Fruit fly (Drosophila melanogaster) whole organism, embryonic: ENCODE data around the gene CG4301.
A peak's percentile ranks its signal among the peaks of the same experiment; 100 is the strongest.

Source experiments
- ATbp ChIP-seq: fragments of 200-800 bp; sonication (Bioruptor generic); optimal IDR thresholded peaks from 2 replicates; lab custom pipeline; 2017; ENCODE audit warnings: missing biosample characterization, mild to moderate bottlenecking, missing genetic modification characterization, missing genetic modification reagents
- Asciz ChIP-seq: fragments of 200-800 bp; sonication (Bioruptor generic); optimal IDR thresholded peaks from 2 replicates; lab custom pipeline; 2017; ENCODE audit warnings: missing biosample characterization, mild to moderate bottlenecking, missing genetic modification characterization, missing genetic modification reagents
- CG10431 ChIP-seq: fragments of 200-800 bp; sonication (Bioruptor generic); optimal IDR thresholded peaks from 3 replicates; lab custom pipeline; 2018; ENCODE audit warnings: missing biosample characterization, mild to moderate bottlenecking, missing genetic modification characterization
- CG11247 ChIP-seq: fragments of 200-800 bp; sonication (Bioruptor generic); IDR thresholded peaks from 2 replicates; pipeline ENCODE4 v1.3.6; 2022; ENCODE audit warnings: missing biosample characterization, missing genetic modification characterization
- CG12219 ChIP-seq: fragments of 200-800 bp; sonication (Bioruptor generic); optimal IDR thresholded peaks from 3 replicates; lab custom pipeline; 2018; ENCODE audit warnings: missing biosample characterization, mild to moderate bottlenecking, missing genetic modification characterization
- CG12299 ChIP-seq: fragments of 200-800 bp; sonication (Bioruptor generic); optimal IDR thresholded peaks from 2 replicates; lab custom pipeline; 2018; ENCODE audit warnings: missing biosample characterization, mild to moderate bottlenecking, missing genetic modification characterization
- CG13287 ChIP-seq: fragments of 200-800 bp; sonication (Bioruptor generic); IDR thresholded peaks from 2 replicates; pipeline ENCODE4 v1.3.6; 2022; ENCODE audit warnings: missing biosample characterization, missing genetic modification characterization; ENCODE audit not compliant: partially characterized antibody
- CG13894 ChIP-seq: fragments of 200-800 bp; sonication (Bioruptor generic); optimal IDR thresholded peaks from 3 replicates; lab custom pipeline; 2018; ENCODE audit warnings: missing biosample characterization, mild to moderate bottlenecking, missing genetic modification characterization, moderate library complexity
- CG15269 ChIP-seq: fragments of 200-800 bp; sonication (Bioruptor generic); optimal IDR thresholded peaks from 2 replicates; lab custom pipeline; 2018; ENCODE audit warnings: missing biosample characterization, mild to moderate bottlenecking, missing genetic modification characterization, moderate library complexity
- CG16863 ChIP-seq: fragments of 200-800 bp; sonication (Bioruptor generic); optimal IDR thresholded peaks from 3 replicates; lab custom pipeline; 2016; ENCODE audit warnings: missing biosample characterization, missing genetic modification characterization
- CG18599 ChIP-seq: fragments of 200-800 bp; sonication (Bioruptor generic); optimal IDR thresholded peaks from 3 replicates; lab custom pipeline; 2017; ENCODE audit warnings: missing biosample characterization, missing genetic modification characterization, mild to moderate bottlenecking, moderate library complexity, missing genetic modification reagents
- CG2120 ChIP-seq: fragments of 200-800 bp; sonication (Bioruptor generic); optimal IDR thresholded peaks from 3 replicates; lab custom pipeline; 2016; ENCODE audit warnings: missing biosample characterization, missing genetic modification characterization
- CG31441 ChIP-seq: fragments of 200-800 bp; sonication (Bioruptor generic); IDR thresholded peaks from 2 replicates; pipeline ENCODE4 v1.3.6; 2022; ENCODE audit warnings: missing biosample characterization, missing genetic modification characterization
- CG32767 ChIP-seq: fragments of 200-800 bp; sonication (Bioruptor generic); IDR thresholded peaks from 2 replicates; pipeline ENCODE4 v1.3.6; 2022; ENCODE audit warnings: missing biosample characterization, missing genetic modification characterization
- CG4404 ChIP-seq: fragments of 200-800 bp; sonication (Bioruptor generic); IDR thresholded peaks from 2 replicates; pipeline ENCODE4 v1.3.6; 2022; ENCODE audit warnings: missing biosample characterization, missing genetic modification characterization
- CG7745 ChIP-seq: fragments of 200-800 bp; sonication (Bioruptor generic); optimal IDR thresholded peaks from 2 replicates; lab custom pipeline; 2018; ENCODE audit warnings: missing biosample characterization, mild to moderate bottlenecking, missing genetic modification characterization, moderate library complexity
- CG7928 ChIP-seq: fragments of 200-800 bp; sonication (Bioruptor generic); optimal IDR thresholded peaks from 2 replicates; lab custom pipeline; 2017; ENCODE audit warnings: missing biosample characterization, mild to moderate bottlenecking, missing genetic modification characterization
- CG9437 ChIP-seq: fragments of 200-800 bp; sonication (Bioruptor generic); optimal IDR thresholded peaks from 2 replicates; lab custom pipeline; 2018; ENCODE audit warnings: missing biosample characterization, mild to moderate bottlenecking, missing genetic modification characterization
- Camta ChIP-seq: fragments of 200-800 bp; sonication (Bioruptor generic); optimal IDR thresholded peaks from 2 replicates; lab custom pipeline; 2016; ENCODE audit warnings: missing biosample characterization, missing genetic modification characterization
- CoRest ChIP-seq: fragments of 200-800 bp; sonication (Bioruptor generic); optimal IDR thresholded peaks from 3 replicates; lab custom pipeline; 2018; ENCODE audit warnings: missing biosample characterization, mild to moderate bottlenecking, missing genetic modification characterization, moderate library complexity
- Dad ChIP-seq: fragments of 200-800 bp; sonication (Bioruptor generic); optimal IDR thresholded peaks from 3 replicates; lab custom pipeline; 2016; ENCODE audit warnings: missing biosample characterization, missing genetic modification characterization
- E2f2 ChIP-seq: fragments of 200-800 bp; sonication (Bioruptor generic); IDR thresholded peaks from 2 replicates; pipeline ENCODE4 v1.3.6; 2022; ENCODE audit warnings: missing biosample characterization, missing genetic modification characterization
- HLH3B ChIP-seq: fragments of 200-800 bp; sonication (Bioruptor generic); IDR thresholded peaks from 2 replicates; pipeline ENCODE4 v1.3.6; 2022; ENCODE audit warnings: missing biosample characterization, missing genetic modification characterization
- HLHmδ ChIP-seq: fragments of 200-800 bp; sonication (Bioruptor generic); optimal IDR thresholded peaks from 2 replicates; lab custom pipeline; 2018; ENCODE audit warnings: missing biosample characterization, mild to moderate bottlenecking, missing genetic modification characterization, moderate library complexity
- Hr51 ChIP-seq, 2 experiments: fragments of 200-800 bp; sonication (Bioruptor generic); optimal IDR thresholded peaks; 2 replicates in 1 of 2; 3 replicates in 1 of 2; lab custom pipeline; 2016 to 2018; ENCODE audit warnings: missing biosample characterization in 2 of 2, missing genetic modification characterization in 2 of 2, mild to moderate bottlenecking in 1 of 2, moderate library complexity in 1 of 2
- Hr78 ChIP-seq, 2 experiments: fragments of 200-800 bp in 1 of 2; fragments of >200 bp in 1 of 2; sonication (Bioruptor generic) in 1 of 2; optimal IDR thresholded peaks; 2 replicates each; lab custom pipeline; 2017 to 2019; ENCODE audit warnings: missing biosample characterization in 2 of 2, missing genetic modification characterization in 2 of 2, mild to moderate bottlenecking in 1 of 2, moderate library complexity in 1 of 2
- MBD-R2 ChIP-seq: fragments of 200-800 bp; sonication (Bioruptor generic); IDR thresholded peaks from 2 replicates; pipeline ENCODE4 v1.3.6; 2022; ENCODE audit warnings: missing biosample characterization, missing genetic modification characterization
- Med ChIP-seq: fragments of 200-800 bp; sonication (Bioruptor generic); peaks from one replicate; lab custom pipeline; 2016; ENCODE audit warnings: missing biosample characterization, missing genetic modification characterization, mild to moderate bottlenecking, inconsistent platforms, moderate library complexity
- Pdp1 ChIP-seq, 2 experiments: fragments of 200-800 bp; sonication (Bioruptor generic); optimal IDR thresholded peaks; 3 replicates each; lab custom pipeline; 2016; ENCODE audit warnings: missing biosample characterization in 2 of 2, missing genetic modification characterization in 2 of 2, mild to moderate bottlenecking in 1 of 2, moderate library complexity in 1 of 2
- Sry-δ ChIP-seq: fragments of 200-800 bp; sonication (Bioruptor generic); optimal IDR thresholded peaks from 2 replicates; lab custom pipeline; 2016; ENCODE audit warnings: missing biosample characterization, missing genetic modification characterization
- aop ChIP-seq: fragments of 200-800 bp; sonication (Bioruptor generic); IDR thresholded peaks from 2 replicates; pipeline ENCODE4 v1.3.6; 2022; ENCODE audit warnings: missing biosample characterization, missing genetic modification characterization
- bcd ChIP-seq: fragments of 200-800 bp; sonication (Bioruptor generic); optimal IDR thresholded peaks from 2 replicates; lab custom pipeline; 2017; ENCODE audit warnings: missing biosample characterization, mild to moderate bottlenecking, missing genetic modification characterization
- br ChIP-seq: fragments of >200 bp; optimal IDR thresholded peaks from 2 replicates; lab custom pipeline; 2017
- bsh ChIP-seq, 2 experiments: fragments of 200-800 bp; sonication (Bioruptor generic); optimal IDR thresholded peaks; 2 replicates each; lab custom pipeline; 2017 to 2018; ENCODE audit warnings: mild to moderate bottlenecking in 2 of 2, missing biosample characterization in 2 of 2, missing genetic modification characterization in 2 of 2, moderate library complexity in 1 of 2
- ci ChIP-seq: fragments of 200-800 bp; sonication (Bioruptor generic); IDR thresholded peaks from 3 replicates; pipeline ENCODE4 v1.3.6; 2022; ENCODE audit warnings: missing biosample characterization, missing genetic modification characterization
- crol ChIP-seq: fragments of 200-800 bp; sonication (Bioruptor generic); IDR thresholded peaks from 2 replicates; pipeline ENCODE4 v1.3.6; 2022; ENCODE audit warnings: missing biosample characterization, missing genetic modification characterization
- crp ChIP-seq, 2 experiments: fragments of 200-800 bp; sonication (Bioruptor generic); optimal IDR thresholded peaks; 2 replicates in 1 of 2; 3 replicates in 1 of 2; lab custom pipeline; 2017; ENCODE audit warnings: missing biosample characterization in 2 of 2, missing genetic modification characterization in 2 of 2, mild to moderate bottlenecking in 1 of 2, moderate library complexity in 1 of 2
- dm ChIP-seq: fragments of 200-800 bp; sonication (Bioruptor generic); optimal IDR thresholded peaks from 3 replicates; lab custom pipeline; 2016; ENCODE audit warnings: missing biosample characterization, missing genetic modification characterization
- dmrt99B ChIP-seq: fragments of 200-800 bp; sonication (Bioruptor generic); optimal IDR thresholded peaks from 2 replicates; lab custom pipeline; 2018; ENCODE audit warnings: missing biosample characterization, mild to moderate bottlenecking, missing genetic modification characterization, moderate library complexity
- gcm ChIP-seq: fragments of 200-800 bp; sonication (Bioruptor generic); optimal IDR thresholded peaks from 2 replicates; lab custom pipeline; 2019; ENCODE audit warnings: missing biosample characterization, mild to moderate bottlenecking, missing genetic modification characterization, moderate library complexity
- gsb-n ChIP-seq: fragments of 200-800 bp; sonication (Bioruptor generic); optimal IDR thresholded peaks from 3 replicates; lab custom pipeline; 2018; ENCODE audit warnings: missing biosample characterization, mild to moderate bottlenecking, missing genetic modification characterization
- luna ChIP-seq: fragments of 200-800 bp; sonication (Bioruptor generic); optimal IDR thresholded peaks from 2 replicates; lab custom pipeline; 2016; ENCODE audit warnings: missing biosample characterization, missing genetic modification characterization
- mld ChIP-seq: fragments of 200-800 bp; sonication (Bioruptor generic); IDR thresholded peaks from 3 replicates; pipeline ENCODE4 v1.3.6; 2022; ENCODE audit warnings: missing biosample characterization, missing genetic modification characterization; ENCODE audit not compliant: partially characterized antibody
- nerfin-1 ChIP-seq: fragments of 200-800 bp; sonication (Bioruptor generic); optimal IDR thresholded peaks from 3 replicates; lab custom pipeline; 2019; ENCODE audit warnings: missing biosample characterization, mild to moderate bottlenecking, missing genetic modification characterization, moderate library complexity
- phol ChIP-seq: fragments of 200-800 bp; sonication (Bioruptor generic); optimal IDR thresholded peaks from 3 replicates; lab custom pipeline; 2018; ENCODE audit warnings: missing biosample characterization, mild to moderate bottlenecking, missing genetic modification characterization, moderate library complexity
- salm ChIP-seq: fragments of 200-800 bp; sonication (Bioruptor generic); optimal IDR thresholded peaks from 2 replicates; lab custom pipeline; 2018; ENCODE audit warnings: missing biosample characterization, mild to moderate bottlenecking, missing genetic modification characterization
- so ChIP-seq: fragments of 200-800 bp; sonication (Bioruptor generic); IDR thresholded peaks from 3 replicates; pipeline ENCODE4 v1.3.6; 2022; ENCODE audit warnings: missing biosample characterization, missing genetic modification characterization
- stwl ChIP-seq: fragments of 200-800 bp; sonication (Bioruptor generic); optimal IDR thresholded peaks from 3 replicates; lab custom pipeline; 2018; ENCODE audit warnings: missing biosample characterization, mild to moderate bottlenecking, missing genetic modification characterization, moderate library complexity
- zen ChIP-seq: fragments of 200-800 bp; sonication (Bioruptor generic); optimal IDR thresholded peaks from 3 replicates; lab custom pipeline; 2018; ENCODE audit warnings: missing biosample characterization, mild to moderate bottlenecking, missing genetic modification characterization, moderate library complexity

Gene CG4301

DNA sequence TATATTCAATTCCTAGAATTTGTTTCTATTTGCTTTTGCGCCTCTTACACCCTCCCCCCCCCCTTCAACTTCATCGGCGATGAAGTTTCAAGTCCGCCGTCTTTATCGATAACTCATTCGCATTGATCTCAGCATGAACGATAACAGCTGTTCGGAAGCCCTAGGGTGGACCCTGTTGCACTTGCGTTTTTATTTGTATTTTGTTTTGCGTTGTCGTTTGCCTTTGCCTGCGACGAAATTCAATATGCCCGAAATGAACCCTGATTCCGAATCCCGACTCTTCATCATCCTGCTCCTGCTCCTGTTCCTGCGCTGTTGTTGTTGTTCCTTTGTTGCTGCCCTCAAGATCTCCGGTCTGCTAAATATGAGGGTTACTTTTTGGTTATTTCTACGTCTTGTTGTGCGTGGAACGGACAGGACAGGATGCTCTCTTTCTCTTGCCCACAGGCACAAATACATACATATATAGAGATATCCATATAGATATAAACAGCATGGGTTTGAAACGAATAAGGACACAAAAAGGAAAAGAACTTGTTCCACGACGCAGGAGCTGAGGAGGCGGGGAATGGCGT is 21.3 kb downstream of the CG4301 start:
- TF ChIP-seq HLH3B (GFP tag; lab: Robert Waterston, UW) (no peak), Hr51 (GFP tag; optimal IDR thresholded peaks at IDR 0.05; lab: Kevin White, UChicago) (peak in 1 of 2 experiments; percentile 13), MBD-R2 (GFP tag; lab: Robert Waterston, UW) (0 out of 2 replicates have a peak, but pooled peaks have one; percentile 18), CG7745 (no peak), CG32767 (GFP tag; lab: Robert Waterston, UW) (0 out of 2 replicates have a peak, but pooled peaks have one; percentile 27), ci (0 out of 3 replicates have a peak, but pooled peaks have one; percentile 26), CG15269 (tag; lab: Kevin White, UChicago) (peak; percentile 4), crol (peak; percentile 68), gsb-n (tag; lab: Kevin White, UChicago) (no peak), mld (GFP tag; lab: Robert Waterston, UW) (no peak), zen (tag; lab: Kevin White, UChicago) (no peak), CG31441 (no peak), CG2120 (GFP tag; lab: Kevin White, UChicago) (no peak), bcd (GFP tag; lab: Kevin White, UChicago) (no peak), salm (tag; lab: Kevin White, UChicago) (no peak), CG16863 (GFP tag; lab: Kevin White, UChicago) (no peak), CG7928 (GFP tag; lab: Kevin White, UChicago) (peak; percentile 36), Asciz (GFP tag; lab: Kevin White, UChicago) (no peak), HLHmδ (GFP tag; lab: Kevin White, UChicago) (no peak), ATbp (GFP tag; lab: Kevin White, UChicago) (peak; percentile 13), luna (GFP tag; lab: Kevin White, UChicago) (no peak), br (lab: Kevin White, UChicago) (no peak), stwl (peak; percentile 13), CoRest (peak; percentile 1), Pdp1 (GFP tag; optimal IDR thresholded peaks at IDR 0.05; lab: Kevin White, UChicago) (no peak), Hr78 (GFP tag; optimal IDR thresholded peaks at IDR 0.05; lab: Kevin White, UChicago) (no peak), Med (GFP tag; lab: Kevin White, UChicago) (peak; percentile 69), dm (GFP tag; lab: Kevin White, UChicago) (no peak), CG4404 (no peak), aop (no peak), CG12219 (GFP tag; lab: Kevin White, UChicago) (peak; percentile 5), CG13894 (tag; lab: Kevin White, UChicago) (peak; percentile 15), E2f2 (GFP tag; lab: Robert Waterston, UW) (peak; percentile 33), crp (GFP tag; optimal IDR thresholded peaks at IDR 0.05; lab: Kevin White, UChicago) (peak in 1 of 2 experiments; percentile 43), CG12299 (tag; lab: Kevin White, UChicago) (no peak), Sry-δ (GFP tag; lab: Kevin White, UChicago) (no peak), CG18599 (GFP tag; lab: Kevin White, UChicago) (peak; percentile 14), nerfin-1 (tag; lab: Kevin White, UChicago) (peak; percentile 20), Camta (GFP tag; lab: Kevin White, UChicago) (no peak), Dad (no peak), gcm (GFP tag; lab: Kevin White, UChicago) (peak; percentile 22), bsh (GFP tag; optimal IDR thresholded peaks at IDR 0.05; lab: Kevin White, UChicago) (peak in 1 of 2 experiments; percentile 7), so (GFP tag; lab: Robert Waterston, UW) (0 out of 3 replicates have a peak, but pooled peaks have one; percentile 36), CG11247 (GFP tag; lab: Robert Waterston, UW) (no peak), CG9437 (GFP tag; lab: Kevin White, UChicago) (no peak), CG13287 (peak; percentile 9; the same call in 1 of the 2 replicates), phol (peak; percentile 30), dmrt99B (tag; lab: Kevin White, UChicago) (peak; percentile 8), CG10431 (GFP tag; lab: Kevin White, UChicago) (no peak)
